Worm (Caenorhabditis elegans) whole organism, L3 larva: ENCODE data around the gene sre-21.

Source experiments
- R02D3.7 ChIP-seq: fragments of 150-350 bp; optimal IDR thresholded peaks from 2 replicates; lab custom pipeline; 2014; ENCODE audit warnings: missing biosample characterization, missing genetic modification characterization
- ZK546.5 ChIP-seq: sonication (generic microtip); optimal IDR thresholded peaks from 2 replicates; lab custom pipeline; 2017; ENCODE audit warnings: missing biosample characterization, missing genetic modification characterization
- aly-2 ChIP-seq: fragments of 150-350 bp; optimal IDR thresholded peaks from 2 replicates; lab custom pipeline; 2014; ENCODE audit warnings: missing biosample characterization, missing genetic modification characterization
- ceh-16 ChIP-seq: sonication (generic microtip); optimal IDR thresholded peaks from 2 replicates; lab custom pipeline; 2017; ENCODE audit warnings: missing biosample characterization, missing genetic modification characterization
- ceh-28 ChIP-seq: fragments of 150-350 bp; optimal IDR thresholded peaks from 2 replicates; lab custom pipeline; 2014; ENCODE audit warnings: missing biosample characterization, missing genetic modification reagents, missing genetic modification characterization
- ceh-82 ChIP-seq: fragments of 150-350 bp; optimal IDR thresholded peaks from 2 replicates; lab custom pipeline; 2014; ENCODE audit warnings: missing biosample characterization, missing genetic modification characterization
- ceh-9 ChIP-seq: sonication (generic microtip); optimal IDR thresholded peaks from 2 replicates; lab custom pipeline; 2018; ENCODE audit warnings: missing biosample characterization, missing genetic modification characterization
- elt-2 ChIP-seq: sonication (generic microtip); optimal IDR thresholded peaks from 2 replicates; lab custom pipeline; 2016; ENCODE audit warnings: missing genetic modification reagents, mild to moderate bottlenecking, missing genetic modification characterization, missing compliant biosample characterization
- fkh-10 ChIP-seq: sonication (generic microtip); optimal IDR thresholded peaks from 2 replicates; lab custom pipeline; 2017; ENCODE audit warnings: missing biosample characterization, missing genetic modification reagents, missing genetic modification characterization
- fkh-2 ChIP-seq: fragments of 150-350 bp; optimal IDR thresholded peaks from 2 replicates; lab custom pipeline; 2014; ENCODE audit warnings: missing biosample characterization, missing genetic modification reagents, missing genetic modification characterization
- fos-1 ChIP-seq: fragments of 150-350 bp; optimal IDR thresholded peaks from 2 replicates; lab custom pipeline; 2014; ENCODE audit warnings: missing biosample characterization, missing genetic modification characterization
- jun-1 ChIP-seq: fragments of 150-350 bp; optimal IDR thresholded peaks from 2 replicates; lab custom pipeline; 2014; ENCODE audit warnings: missing biosample characterization, missing genetic modification reagents, missing genetic modification characterization
- lin-15B ChIP-seq: fragments of 150-350 bp; optimal IDR thresholded peaks from 2 replicates; lab custom pipeline; 2014; ENCODE audit warnings: missing biosample characterization, missing genetic modification characterization
- lin-39 ChIP-seq: fragments of 150-350 bp; optimal IDR thresholded peaks from 2 replicates; lab custom pipeline; 2018; ENCODE audit warnings: missing biosample characterization, missing genetic modification reagents, missing genetic modification characterization
- lsy-12 ChIP-seq: sonication (generic microtip); optimal IDR thresholded peaks from 2 replicates; lab custom pipeline; 2016; ENCODE audit warnings: mild to moderate bottlenecking, missing genetic modification characterization, missing compliant biosample characterization
- mdl-1 ChIP-seq: fragments of 150-350 bp; optimal IDR thresholded peaks from 2 replicates; lab custom pipeline; 2014; ENCODE audit warnings: missing biosample characterization, missing genetic modification characterization
- nfya-1 ChIP-seq: sonication (generic microtip); optimal IDR thresholded peaks from 2 replicates; lab custom pipeline; 2017; ENCODE audit warnings: missing genetic modification characterization, mild to moderate bottlenecking, missing compliant biosample characterization, antibody characterized with exemption, moderate library complexity; ENCODE audit not compliant: insufficient read depth
- nhr-12 ChIP-seq: fragments of 150-350 bp; optimal IDR thresholded peaks from 2 replicates; lab custom pipeline; 2014; ENCODE audit warnings: missing biosample characterization, missing genetic modification characterization
- nhr-23 ChIP-seq: fragments of 150-350 bp; optimal IDR thresholded peaks from 2 replicates; lab custom pipeline; 2014; ENCODE audit warnings: missing biosample characterization, missing genetic modification reagents, missing genetic modification characterization
- nhr-237 ChIP-seq: fragments of 150-350 bp; optimal IDR thresholded peaks from 2 replicates; lab custom pipeline; 2014; ENCODE audit warnings: missing biosample characterization, missing genetic modification characterization
- nhr-25 ChIP-seq: sonication (generic microtip); optimal IDR thresholded peaks from 2 replicates; lab custom pipeline; 2017; ENCODE audit warnings: missing biosample characterization, missing genetic modification characterization
- nhr-28 ChIP-seq: fragments of 150-350 bp; optimal IDR thresholded peaks from 2 replicates; lab custom pipeline; 2014; ENCODE audit warnings: missing biosample characterization, missing genetic modification characterization
- nhr-76 ChIP-seq: fragments of 150-350 bp; sonication (generic microtip); optimal IDR thresholded peaks from 5 replicates; lab custom pipeline; 2014; ENCODE audit warnings: missing biosample characterization, missing genetic modification characterization
- nhr-77 ChIP-seq: fragments of 150-350 bp; optimal IDR thresholded peaks from 2 replicates; lab custom pipeline; 2014; ENCODE audit warnings: missing biosample characterization, missing genetic modification characterization
- pqm-1 ChIP-seq: fragments of 150-350 bp; optimal IDR thresholded peaks from 2 replicates; lab custom pipeline; 2017; ENCODE audit warnings: missing biosample characterization, missing genetic modification characterization, inconsistent platforms
- skn-1 ChIP-seq: fragments of 150-350 bp; optimal IDR thresholded peaks from 2 replicates; lab custom pipeline; 2014; ENCODE audit warnings: missing biosample characterization, missing genetic modification characterization
- snpc-4 ChIP-seq: fragments of 150-350 bp; optimal IDR thresholded peaks from 2 replicates; lab custom pipeline; 2014; ENCODE audit warnings: missing biosample characterization, missing genetic modification characterization
- tbx-2 ChIP-seq: sonication (generic microtip); optimal IDR thresholded peaks from 2 replicates; lab custom pipeline; 2016; ENCODE audit warnings: mild to moderate bottlenecking, missing genetic modification characterization, missing compliant biosample characterization
- unc-39 ChIP-seq: sonication (generic microtip); optimal IDR thresholded peaks from 4 replicates; lab custom pipeline; 2017; ENCODE audit warnings: missing biosample characterization, missing genetic modification characterization
- unc-62 ChIP-seq: fragments of 150-350 bp; sonication (generic microtip); optimal IDR thresholded peaks from 4 replicates; lab custom pipeline; 2014; ENCODE audit warnings: missing biosample characterization, missing genetic modification reagents, missing genetic modification characterization
- zag-1 ChIP-seq: fragments of 150-350 bp; optimal IDR thresholded peaks from 2 replicates; lab custom pipeline; 2014; ENCODE audit warnings: missing biosample characterization, missing genetic modification characterization

Gene sre-21

DNA sequence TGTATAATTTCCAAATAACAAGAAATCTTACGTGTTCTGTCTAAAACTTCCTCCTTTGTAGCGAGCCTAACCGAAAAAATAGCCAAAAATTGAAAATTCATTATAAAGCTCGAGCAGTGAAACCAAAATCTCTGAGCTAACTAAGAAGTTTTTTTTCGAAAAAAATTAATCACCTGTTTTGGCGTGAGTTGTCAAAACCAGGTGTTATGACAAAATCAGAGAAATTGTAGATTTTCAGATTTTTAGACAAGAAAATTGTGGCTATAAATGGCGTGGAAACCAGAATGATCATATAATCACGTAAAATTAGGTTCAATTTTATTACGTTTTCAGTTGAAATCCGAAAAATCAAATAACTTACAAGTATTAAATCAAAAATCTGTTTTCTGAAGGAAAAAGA, at the start of gene sre-21:
Gene sre-21, minus strand, starts transcription at position 101 of the 400 bp plus-strand sequence.
- TF ChIP-seq unc-39 (tag; lab: Kevin White, UChicago), result no peak
- no peak for TF ChIP-seq fkh-2 (tag; lab: Kevin White, UChicago)
- TF ChIP-seq ceh-82, result no peak
- TF ChIP-seq nhr-23 (tag; lab: Kevin White, UChicago), result no peak
- TF ChIP-seq nhr-76 (tag; lab: Kevin White, UChicago), result no peak
- TF ChIP-seq nhr-12, result no peak
- TF ChIP-seq nhr-25 (tag; lab: Kevin White, UChicago), result no peak
- TF ChIP-seq ZK546.5 (tag; lab: Kevin White, UChicago), result no peak
- no peak for TF ChIP-seq lin-15B (tag; lab: Kevin White, UChicago)
- no peak for TF ChIP-seq unc-62 (GFP tag; lab: Kevin White, UChicago)
- TF ChIP-seq ceh-16, result no peak
- TF ChIP-seq nhr-28 (tag; lab: Kevin White, UChicago), result no peak
- TF ChIP-seq mdl-1 (tag; lab: Kevin White, UChicago), result no peak
- TF ChIP-seq aly-2 (tag; lab: Kevin White, UChicago), result no peak
- no peak for TF ChIP-seq ceh-28
- TF ChIP-seq nhr-77 (tag; lab: Kevin White, UChicago), result no peak

DNA sequence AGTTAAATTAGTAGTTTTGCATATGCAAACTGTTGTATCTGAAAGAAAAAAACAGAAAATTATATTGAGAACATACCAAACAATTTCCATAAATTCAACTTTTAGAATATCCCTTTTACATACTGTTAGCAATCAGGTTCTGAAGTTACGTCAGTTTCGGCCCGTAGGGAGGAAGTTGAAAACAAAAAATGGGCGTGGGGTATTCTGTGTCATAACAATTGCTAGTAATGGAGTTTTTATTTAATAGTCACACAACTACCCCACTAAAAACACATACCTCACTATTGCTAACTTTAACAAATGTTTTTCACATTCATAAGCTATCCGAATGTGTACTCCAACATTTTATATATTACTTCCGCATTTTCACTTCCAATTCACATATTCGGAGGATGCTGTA, 48.8 kb upstream of the sre-21 start, which contains the start of gene srh-300:
Gene srh-300, plus strand, starts transcription at position 301 of the 400 bp plus-strand sequence.
- TF ChIP-seq fos-1 (tag; lab: Kevin White, UChicago), result no peak
- TF ChIP-seq unc-39 (tag; lab: Kevin White, UChicago), result no peak
- TF ChIP-seq tbx-2, result no peak
- no peak for TF ChIP-seq elt-2
- TF ChIP-seq snpc-4, result no peak
- no peak for TF ChIP-seq nhr-237
- no peak for TF ChIP-seq nfya-1 (tag; lab: Kevin White, UChicago)

DNA sequence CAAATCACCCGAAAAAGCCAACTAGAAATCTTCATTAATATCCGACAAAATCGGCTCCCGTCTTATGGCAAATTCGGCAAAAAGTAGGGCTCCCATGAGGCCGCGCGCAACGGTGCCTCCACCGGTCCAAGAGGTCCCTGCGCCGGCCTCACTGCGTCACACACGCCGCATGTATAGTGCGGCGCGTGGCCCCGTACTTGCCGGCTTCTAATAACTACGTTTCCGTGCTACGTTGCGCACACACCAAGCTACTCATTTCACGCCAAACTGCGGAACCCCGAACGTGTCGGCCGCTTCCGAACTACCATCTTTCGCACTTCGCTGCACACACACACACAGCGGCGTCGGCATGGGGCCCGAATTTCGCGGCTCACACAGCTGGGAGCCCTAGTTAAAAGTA, 46.7 kb upstream of the sre-21 start:
- TF ChIP-seq nhr-12 (no peak), lin-39 (tag; lab: Kevin White, UChicago) (no peak), unc-39 (tag; lab: Kevin White, UChicago) (no peak), zag-1 (no peak)

DNA sequence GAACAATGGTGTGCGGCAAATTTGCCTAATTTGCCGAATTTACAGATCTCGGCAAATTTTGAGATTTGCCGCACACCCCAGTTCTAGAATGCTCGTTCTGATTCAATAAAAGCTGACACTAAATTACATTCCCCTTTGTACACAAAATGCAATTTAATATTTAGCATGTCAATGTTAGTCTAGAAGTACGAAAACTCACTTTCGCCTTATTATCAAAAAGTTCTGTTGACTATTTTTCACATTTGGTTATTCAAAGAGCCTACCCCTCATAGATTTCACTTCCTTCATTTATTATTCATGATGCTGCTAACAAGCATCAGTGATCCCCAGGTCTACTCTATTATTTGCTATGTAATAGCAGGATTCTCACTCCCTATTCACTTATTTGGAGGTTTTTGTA, 45.6 kb upstream of the sre-21 start, which contains the start of gene srh-298:
Gene srh-298, plus strand, starts transcription at position 301 of the 400 bp plus-strand sequence.
- no peak for TF ChIP-seq R02D3.7
- TF ChIP-seq unc-39 (tag; lab: Kevin White, UChicago), result no peak
- TF ChIP-seq elt-2, result no peak

DNA sequence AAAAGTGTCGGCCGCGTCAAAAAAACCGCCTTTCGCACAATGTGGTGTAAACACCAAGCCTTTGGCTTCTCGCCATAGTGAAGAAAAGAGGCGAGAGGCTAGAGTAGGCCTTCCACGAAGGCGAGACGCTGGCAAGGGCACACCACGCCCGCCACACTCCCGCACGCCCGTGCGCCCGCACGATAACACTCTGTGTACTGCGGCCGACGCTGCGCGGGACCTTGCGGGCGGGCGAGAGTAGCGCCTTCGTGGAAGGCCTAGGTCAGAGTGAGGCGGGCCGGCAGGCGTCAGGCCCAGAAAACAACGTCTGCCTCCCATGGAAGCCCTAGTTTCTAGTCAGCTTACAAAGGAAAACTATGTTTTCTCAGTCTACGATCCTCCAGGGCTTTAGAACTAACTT, 39.1 kb upstream of the sre-21 start:
- TF ChIP-seq elt-2 (no peak), nhr-23 (tag; lab: Kevin White, UChicago) (no peak), jun-1 (tag; lab: Kevin White, UChicago) (no peak), mdl-1 (tag; lab: Kevin White, UChicago) (no peak), unc-62 (GFP tag; lab: Kevin White, UChicago) (no peak), skn-1 (tag; lab: Kevin White, UChicago) (no peak), unc-39 (tag; lab: Kevin White, UChicago) (no peak)
- TF ChIP-seq, all 47 proteins: peak for 0

DNA sequence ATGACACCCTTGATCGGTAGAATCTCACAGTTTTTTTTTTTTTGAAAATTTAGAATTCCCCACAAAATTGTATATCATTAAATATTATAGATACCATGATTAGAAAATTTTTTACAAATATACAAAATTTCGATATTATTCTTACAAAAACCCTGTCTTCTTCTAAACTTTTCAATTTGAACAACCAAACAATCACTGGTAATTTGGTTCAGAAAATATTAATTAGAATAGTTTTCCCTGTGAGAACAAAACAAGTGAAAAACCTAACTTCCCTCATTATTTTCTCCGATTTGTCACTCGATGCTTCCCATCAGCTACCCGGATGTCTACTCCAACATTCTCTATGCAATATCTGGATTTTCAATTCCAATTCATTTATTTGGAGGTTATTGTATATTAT, 37.0 kb upstream of the sre-21 start, which contains the start of gene srh-296:
Gene srh-296, plus strand, starts transcription at position 301 of the 400 bp plus-strand sequence.
- TF ChIP-seq elt-2, result no peak
- TF ChIP-seq fkh-10 (GFP tag; lab: Kevin White, UChicago), result no peak
- TF ChIP-seq tbx-2, result no peak
- TF ChIP-seq fos-1 (tag; lab: Kevin White, UChicago), result no peak
- no peak for TF ChIP-seq ceh-16
- TF ChIP-seq fkh-2 (tag; lab: Kevin White, UChicago), result no peak

DNA sequence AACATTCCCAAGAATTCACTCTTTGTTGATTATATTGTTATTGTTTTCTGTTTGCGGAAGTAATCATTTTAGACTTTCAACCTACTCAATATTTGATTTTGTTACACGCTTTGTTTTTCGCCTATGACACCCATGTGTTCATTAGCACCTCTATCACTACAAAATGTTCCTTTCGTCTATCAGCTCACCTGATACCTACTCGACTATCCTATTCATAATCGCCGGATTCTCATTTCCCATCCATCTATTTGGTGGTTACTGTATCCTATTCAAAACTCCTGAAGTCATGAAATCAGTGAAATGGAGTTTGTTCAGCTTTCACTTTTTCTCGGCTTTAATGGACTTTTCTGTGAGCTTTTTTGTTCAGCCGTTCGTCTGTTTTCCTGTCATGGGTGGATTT, 32.3 kb upstream of the sre-21 start, which contains the start of gene srh-291:
Gene srh-291, plus strand, starts transcription at position 301 of the 400 bp plus-strand sequence.
- no peak for TF ChIP-seq nhr-12
- TF ChIP-seq fos-1 (tag; lab: Kevin White, UChicago), result no peak
- no peak for TF ChIP-seq lin-39 (tag; lab: Kevin White, UChicago)
- TF ChIP-seq lsy-12, result no peak
- no peak for TF ChIP-seq pqm-1 (tag; lab: Kevin White, UChicago)
- no peak for TF ChIP-seq ceh-9
